Fruit fly (Drosophila melanogaster) whole organism, wandering third instar larva: ENCODE results near the gene Jon25Biii.

Source experiments
- Abd-B ChIP-seq: fragments of >200 bp; optimal IDR thresholded peaks from 2 replicates; lab custom pipeline; 2017; ENCODE audit warnings: missing biosample characterization, missing genetic modification characterization
- Dif ChIP-seq: fragments of 200-275, 200-300 bp; sonication (Bioruptor generic); optimal IDR thresholded peaks from 2 replicates; lab custom pipeline; 2018; ENCODE audit warnings: missing biosample characterization, missing genetic modification characterization; ENCODE audit not compliant: partially characterized antibody
- Rel ChIP-seq, 2 experiments: fragments of 200-800 bp; sonication (Bioruptor generic) in 1 of 2; optimal IDR thresholded peaks; 2 replicates in 1 of 2; 3 replicates in 1 of 2; lab custom pipeline; 2016 to 2019; ENCODE audit warnings: mild to moderate bottlenecking in 2 of 2, missing biosample characterization in 2 of 2, missing genetic modification characterization in 2 of 2, moderate library complexity in 1 of 2
- br ChIP-seq: fragments of 200-800 bp; sonication (Bioruptor generic); optimal IDR thresholded peaks from 2 replicates; lab custom pipeline; 2016; ENCODE audit warnings: missing biosample characterization, missing genetic modification characterization
- fru ChIP-seq: fragments of 200-800 bp; sonication (Bioruptor generic); optimal IDR thresholded peaks from 3 replicates; lab custom pipeline; 2016; ENCODE audit warnings: missing biosample characterization, mild to moderate bottlenecking, missing genetic modification characterization
- jim ChIP-seq: fragments of 175-275, 200-325 bp; sonication (Bioruptor generic); optimal IDR thresholded peaks from 2 replicates; lab custom pipeline; 2016; ENCODE audit warnings: missing biosample characterization, mild to moderate bottlenecking, missing genetic modification characterization
- lola ChIP-seq: fragments of >200 bp; optimal IDR thresholded peaks from 2 replicates; lab custom pipeline; 2017; ENCODE audit warnings: missing biosample characterization, missing genetic modification characterization
- psq ChIP-seq: fragments of 200-800 bp; sonication (Bioruptor generic); optimal IDR thresholded peaks from 3 replicates; lab custom pipeline; 2017; ENCODE audit warnings: missing biosample characterization, mild to moderate bottlenecking, missing genetic modification characterization, moderate library complexity

- TF ChIP-seq Abd-B (GFP tag; lab: Kevin White, UChicago) (no peak), fru (GFP tag; lab: Kevin White, UChicago) (no peak), jim (no peak), br (GFP tag; lab: Kevin White, UChicago) (no peak), lola (GFP tag; lab: Kevin White, UChicago) (no peak), psq (GFP tag; lab: Kevin White, UChicago) (no peak), Dif (GFP tag; lab: Kevin White, UChicago) (no peak), Rel (GFP tag; optimal IDR thresholded peaks at IDR 0.05; lab: Kevin White, UChicago) (no peak), Rel (tag; optimal IDR thresholded peaks at IDR 0.05; lab: Kevin White, UChicago) (no peak)
These were observed 42.6 kb downstream of the Jon25Biii start for dm6 chr2L:4907986-4908385.
